Fruit fly (Drosophila melanogaster): ENCODE data around the gene CG17192.

DNA sequence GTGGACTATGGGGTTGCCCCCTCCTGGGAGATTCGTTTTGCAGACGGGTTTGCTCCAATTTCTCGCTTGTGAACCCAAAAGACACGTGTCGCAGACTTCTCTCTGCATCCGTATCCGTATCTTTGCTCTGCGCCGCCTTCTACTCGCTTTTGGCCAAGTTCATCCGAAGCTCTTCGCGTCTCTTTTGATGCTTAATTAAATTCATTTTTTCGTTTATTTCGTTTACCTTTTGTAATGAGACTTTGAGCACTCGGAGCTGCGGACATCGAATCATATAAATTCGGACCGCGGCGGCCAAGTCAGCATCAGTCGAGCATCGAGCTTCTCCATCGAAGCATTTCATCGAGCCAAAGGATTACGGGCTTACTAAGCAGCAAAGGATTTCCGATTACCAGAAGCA lies 23.6 kb downstream of the CG17192 start, which contains the start of gene TwdlC:
- TF ChIP-seq fd96Ca (GFP tag; IDR thresholded peaks at IDR 0.05) (no peak), CG14655 (GFP tag; optimal IDR thresholded peaks at IDR 0.05) (no peak), Ets98B (GFP tag; IDR thresholded peaks at IDR 0.05) (no peak)

Measured in whole organism, pupa.